Worm (Caenorhabditis elegans) whole organism, mixed stage, embryonic: Measurements from ENCODE around the gene srx-112.
"Not testable (repeated sequence)": the region's sequence is repeated elsewhere in the genome, so short reads cannot be mapped to it uniquely, and the experiment has no call there.

ENCODE experiments used
- lin-13 ChIP-seq: fragments of 150-350 bp; optimal IDR thresholded peaks from 2 replicates; lab custom pipeline; 2014; ENCODE audit warnings: missing biosample characterization, missing genetic modification characterization
- nhr-237 ChIP-seq: fragments of 150-350 bp; optimal IDR thresholded peaks from 2 replicates; lab custom pipeline; 2014; ENCODE audit warnings: missing biosample characterization, missing genetic modification characterization
- snpc-4 ChIP-seq: fragments of 150-350 bp; optimal IDR thresholded peaks from 2 replicates; lab custom pipeline; 2014; ENCODE audit warnings: missing biosample characterization, missing genetic modification characterization

DNA sequence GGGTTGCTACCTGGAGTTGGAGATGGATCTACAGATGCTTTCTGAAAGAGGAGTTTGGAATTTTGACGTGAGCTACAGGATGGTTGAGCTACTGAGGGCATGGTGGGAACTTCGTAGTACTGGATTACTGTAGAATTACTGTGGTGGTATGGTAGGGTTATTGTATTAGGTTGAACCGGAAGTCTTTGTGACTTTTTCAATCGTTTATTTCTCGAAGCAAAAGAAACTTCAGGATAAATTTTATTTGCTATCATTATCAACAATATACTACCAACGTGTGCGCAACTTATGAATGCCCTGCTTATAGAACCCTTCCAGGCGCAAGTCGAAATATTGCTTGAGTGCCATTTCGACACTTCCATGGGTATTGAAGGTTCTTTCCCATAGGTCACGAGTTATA, 2.8 kb downstream of the srx-112 start, which contains the start of gene T24E12.6:
- TF ChIP-seq snpc-4; nhr-237; lin-13 (tag; lab: Kevin White, UChicago): not testable (repeated sequence)
